Worm (Caenorhabditis elegans): ENCODE measurements around the gene K10G6.9.

K10G6.9 gene

DNA sequence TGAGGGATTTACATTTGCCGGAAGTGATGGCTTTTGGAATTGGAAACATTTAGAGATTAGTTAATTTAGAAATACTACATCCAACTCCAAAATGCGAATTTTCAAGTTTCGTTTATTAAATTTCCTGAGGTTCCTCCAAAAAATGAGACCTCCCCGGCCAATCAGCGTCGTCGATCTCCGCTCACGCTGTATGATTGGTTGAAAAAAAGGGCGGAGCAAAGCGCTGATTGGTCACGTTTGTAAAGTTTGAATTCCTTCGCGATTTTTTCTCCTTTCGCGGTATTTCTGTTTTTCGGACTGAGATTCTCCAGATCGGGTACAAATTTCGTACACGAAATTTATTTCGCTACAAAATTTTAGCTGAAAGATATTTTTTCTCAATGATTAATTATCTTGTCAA is 24.7 kb upstream of the K10G6.9 start:
- TF ChIP-seq nhr-90 (tag; optimal IDR thresholded peaks at IDR 0.05; ENCODE audit: poor library complexity) (no peak), ceh-8 (GFP tag; optimal IDR thresholded peaks at IDR 0.05) (peak; percentile 36), unc-86 (tag; optimal IDR thresholded peaks at IDR 0.05) (no peak)

ce11 chrII:3948507-3948906 is 23.6 kb upstream of the K10G6.9 start:
- TF ChIP-seq fkh-10 (GFP tag; optimal IDR thresholded peaks at IDR 0.05): peak; percentile 47
- no peak for TF ChIP-seq ets-5 (GFP tag; IDR thresholded peaks at IDR 0.05)
- TF ChIP-seq nhr-85 (tag): no peak
- TF ChIP-seq unc-130 (tag; optimal IDR thresholded peaks at IDR 0.05): no peak
- TF ChIP-seq aly-2 (tag; optimal IDR thresholded peaks at IDR 0.05): no peak
- TF ChIP-seq ceh-82 (tag; optimal IDR thresholded peaks at IDR 0.05): no peak
- no peak for TF ChIP-seq nhr-77 (tag; optimal IDR thresholded peaks at IDR 0.05)
- no peak for TF ChIP-seq skn-1 (tag; optimal IDR thresholded peaks at IDR 0.05)
- no peak for TF ChIP-seq ceh-90 (tag; optimal IDR thresholded peaks at IDR 0.05)
- no peak for TF ChIP-seq dsc-1 (tag; optimal IDR thresholded peaks at IDR 0.05)
- TF ChIP-seq nhr-90 (tag; optimal IDR thresholded peaks at IDR 0.05; ENCODE audit: poor library complexity): no peak
- peak; percentile 66 for TF ChIP-seq lin-14 (GFP tag; optimal IDR thresholded peaks at IDR 0.05)
- no peak for TF ChIP-seq dpl-1 (GFP tag; optimal IDR thresholded peaks at IDR 0.05)
- peak in 1 of 2 experiments; percentile 12 for TF ChIP-seq lsy-2 (tag; optimal IDR thresholded peaks at IDR 0.05)
- no peak for TF ChIP-seq mdl-1 (tag; optimal IDR thresholded peaks at IDR 0.05)
- TF ChIP-seq nhr-84 (tag; optimal IDR thresholded peaks at IDR 0.05): no peak
- TF ChIP-seq zip-4 (GFP tag; optimal IDR thresholded peaks at IDR 0.05): no peak

- TF ChIP-seq fos-1 (tag; optimal IDR thresholded peaks at IDR 0.05) (no peak), fkh-10 (GFP tag; optimal IDR thresholded peaks at IDR 0.05) (no peak), nhr-77 (tag; optimal IDR thresholded peaks at IDR 0.05) (no peak), tlp-1 (tag; optimal IDR thresholded peaks at IDR 0.05) (no peak), lin-13 (GFP tag; optimal IDR thresholded peaks at IDR 0.05) (no peak), irx-1 (tag; optimal IDR thresholded peaks at IDR 0.05) (no peak), unc-86 (tag; optimal IDR thresholded peaks at IDR 0.05) (no peak), lsy-2 (tag; optimal IDR thresholded peaks at IDR 0.05) (no peak)
Measured at ce11 chrII:3950077-3950476, 22.0 kb upstream of the K10G6.9 start, which contains the start of gene sea-2. Gene sea-2 (plus strand): TSS chrII:3950377.

DNA sequence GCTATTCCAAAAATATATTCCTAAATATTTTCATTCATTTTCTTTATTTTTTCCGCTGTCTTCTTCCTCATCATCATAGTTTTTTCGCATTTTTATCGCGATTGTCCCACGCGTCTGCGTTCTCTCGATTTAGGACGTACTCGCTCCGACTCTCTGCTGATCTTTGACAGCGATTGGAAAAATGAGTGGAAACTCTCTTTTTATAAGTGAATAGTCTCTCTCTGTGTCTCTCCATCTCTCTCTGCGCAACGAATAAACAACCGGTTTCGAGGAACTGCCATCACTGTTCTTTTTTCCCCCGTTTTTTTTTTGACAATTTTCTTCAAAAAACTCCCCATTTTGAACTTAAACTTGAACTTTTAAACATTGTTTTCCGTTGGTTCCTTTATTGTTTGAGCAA is 20.7 kb upstream of the K10G6.9 start:
- TF ChIP-seq nhr-11 (tag; optimal IDR thresholded peaks at IDR 0.05) (no peak), ces-1 (GFP tag; optimal IDR thresholded peaks at IDR 0.05) (no peak), hpl-2 (GFP tag; optimal IDR thresholded peaks at IDR 0.05) (no peak), C34B4.2 (tag; optimal IDR thresholded peaks at IDR 0.05) (no peak), mep-1 (tag; optimal IDR thresholded peaks at IDR 0.05) (peak; percentile 30), lin-39 (tag; optimal IDR thresholded peaks at IDR 0.05) (no peak), lin-35 (GFP tag; optimal IDR thresholded peaks at IDR 0.05) (peak in 1 of 2 experiments; percentile 42), Y116A8C.19 (tag; optimal IDR thresholded peaks at IDR 0.05; ENCODE audit: borderline replicate concordance) (no peak), unc-130 (tag; optimal IDR thresholded peaks at IDR 0.05) (no peak), ama-1 (optimal IDR thresholded peaks at IDR 0.05) (no peak), unc-30 (tag; optimal IDR thresholded peaks at IDR 0.05) (no peak), egl-13 (tag; optimal IDR thresholded peaks at IDR 0.05) (no peak), unc-86 (tag; optimal IDR thresholded peaks at IDR 0.05) (no peak), blmp-1 (tag; optimal IDR thresholded peaks at IDR 0.05) (peak; percentile 89), aly-2 (tag; optimal IDR thresholded peaks at IDR 0.05) (no peak), nhr-84 (tag; optimal IDR thresholded peaks at IDR 0.05) (no peak), ceh-90 (tag; optimal IDR thresholded peaks at IDR 0.05) (no peak), ets-5 (GFP tag; IDR thresholded peaks at IDR 0.05) (no peak), fkh-4 (tag; optimal IDR thresholded peaks at IDR 0.05; ENCODE audit: borderline replicate concordance) (no peak), elt-2 (tag; optimal IDR thresholded peaks at IDR 0.05) (no peak), nhr-71 (tag; optimal IDR thresholded peaks at IDR 0.05) (peak; percentile 39), efl-1 (optimal IDR thresholded peaks at IDR 0.05) (peak in 1 of 2 experiments; percentile 28), efl-1 (GFP tag; optimal IDR thresholded peaks at IDR 0.05 in 1 of 2) (peak in 1 of 2 experiments; percentile 65), skn-1 (tag; optimal IDR thresholded peaks at IDR 0.05) (no peak), zip-4 (GFP tag; optimal IDR thresholded peaks at IDR 0.05) (no peak), nhr-28 (tag; optimal IDR thresholded peaks at IDR 0.05) (no peak), lin-14 (GFP tag; optimal IDR thresholded peaks at IDR 0.05) (peak; percentile 85), swsn-7 (tag; optimal IDR thresholded peaks at IDR 0.05) (peak; percentile 1), elt-3 (tag; optimal IDR thresholded peaks at IDR 0.05) (peak in 2 of 6 experiments; percentile 29 to 42), nhr-77 (tag; optimal IDR thresholded peaks at IDR 0.05) (peak; percentile 6), tlp-1 (tag; optimal IDR thresholded peaks at IDR 0.05) (no peak), mab-9 (GFP tag; IDR thresholded peaks at IDR 0.05) (no peak), F16B12.6 (tag; optimal IDR thresholded peaks at IDR 0.05) (no peak), C04F5.9 (tag; optimal IDR thresholded peaks at IDR 0.05) (no peak), jun-1 (tag; optimal IDR thresholded peaks at IDR 0.05) (peak; percentile 18)

Measured in whole organism, L1 larva.